Fruit fly (Drosophila melanogaster) whole organism, embryonic: Measurements from ENCODE around the gene Pgant8.

Source experiments
- Adf1 ChIP-seq: fragments of 200-800 bp; sonication (Bioruptor generic); IDR thresholded peaks from 2 replicates; pipeline ENCODE4 v1.3.6; 2022; ENCODE audit warnings: missing biosample characterization, missing genetic modification characterization
- CG1024 ChIP-seq: fragments of 200-800 bp; sonication (Bioruptor generic); IDR thresholded peaks from 2 replicates; pipeline ENCODE4 v1.3.6; 2022; ENCODE audit warnings: missing biosample characterization, missing genetic modification characterization
- CG10267 ChIP-seq: fragments of 200-800 bp; sonication (Bioruptor generic); optimal IDR thresholded peaks from 2 replicates; lab custom pipeline; 2018; ENCODE audit warnings: missing biosample characterization, mild to moderate bottlenecking, missing genetic modification characterization, moderate library complexity
- CG11504 ChIP-seq: fragments of 200-800 bp; sonication (Bioruptor generic); optimal IDR thresholded peaks from 3 replicates; lab custom pipeline; 2019; ENCODE audit warnings: missing biosample characterization, mild to moderate bottlenecking, missing genetic modification characterization, moderate library complexity
- CG11560 ChIP-seq: fragments of 200-800 bp; sonication (Bioruptor generic); IDR thresholded peaks from 3 replicates; pipeline ENCODE4 v1.3.6; 2022; ENCODE audit warnings: missing biosample characterization, missing genetic modification characterization
- CG12391 ChIP-seq: fragments of 200-800 bp; sonication (Bioruptor generic); optimal IDR thresholded peaks from 3 replicates; lab custom pipeline; 2018; ENCODE audit warnings: missing biosample characterization, mild to moderate bottlenecking, missing genetic modification characterization, moderate library complexity
- CG14965 ChIP-seq: fragments of 200-800 bp; sonication (Bioruptor generic); optimal IDR thresholded peaks from 2 replicates; lab custom pipeline; 2016; ENCODE audit warnings: missing biosample characterization, missing genetic modification characterization, borderline replicate concordance
- CG15011 ChIP-seq: fragments of 200-800 bp; sonication (Bioruptor generic); optimal IDR thresholded peaks from 3 replicates; lab custom pipeline; 2018; ENCODE audit warnings: missing biosample characterization, mild to moderate bottlenecking, missing genetic modification characterization
- CG15269 ChIP-seq: fragments of 200-800 bp; sonication (Bioruptor generic); optimal IDR thresholded peaks from 2 replicates; lab custom pipeline; 2018; ENCODE audit warnings: missing biosample characterization, mild to moderate bottlenecking, missing genetic modification characterization, moderate library complexity
- CG1602 ChIP-seq: fragments of 200-800 bp; sonication (Bioruptor generic); optimal IDR thresholded peaks from 3 replicates; lab custom pipeline; 2016; ENCODE audit warnings: missing biosample characterization, missing genetic modification characterization
- CG16815 ChIP-seq: fragments of 200-800 bp; sonication (Bioruptor generic); optimal IDR thresholded peaks from 3 replicates; lab custom pipeline; 2017; ENCODE audit warnings: missing biosample characterization, mild to moderate bottlenecking, missing genetic modification characterization
- CG17328 ChIP-seq: fragments of 200-800 bp; sonication (Bioruptor generic); IDR thresholded peaks from 2 replicates; pipeline ENCODE4 v1.3.6; 2022; ENCODE audit warnings: missing biosample characterization, missing genetic modification characterization
- CG17829 ChIP-seq: fragments of 200-800 bp; optimal IDR thresholded peaks from 2 replicates; lab custom pipeline; 2019; ENCODE audit warnings: missing biosample characterization, mild to moderate bottlenecking, missing genetic modification characterization, moderate library complexity
- CG18476 ChIP-seq: fragments of 200-800 bp; sonication (Bioruptor generic); optimal IDR thresholded peaks from 2 replicates; lab custom pipeline; 2016; ENCODE audit warnings: missing biosample characterization, mild to moderate bottlenecking, missing genetic modification characterization
- CG2116 ChIP-seq: fragments of 200-800 bp; sonication (Bioruptor generic); optimal IDR thresholded peaks from 3 replicates; lab custom pipeline; 2018; ENCODE audit warnings: missing biosample characterization, mild to moderate bottlenecking, missing genetic modification characterization
- CG2712 ChIP-seq: fragments of 200-800 bp; optimal IDR thresholded peaks from 3 replicates; lab custom pipeline; 2019; ENCODE audit warnings: missing biosample characterization, mild to moderate bottlenecking, missing genetic modification characterization, moderate library complexity
- CG31441 ChIP-seq: fragments of 200-800 bp; sonication (Bioruptor generic); IDR thresholded peaks from 2 replicates; pipeline ENCODE4 v1.3.6; 2022; ENCODE audit warnings: missing biosample characterization, missing genetic modification characterization
- CG4424 ChIP-seq: fragments of 200-800 bp; sonication (Bioruptor generic); optimal IDR thresholded peaks from 3 replicates; lab custom pipeline; 2016; ENCODE audit warnings: missing biosample characterization, missing genetic modification characterization
- CG8359 ChIP-seq: fragments of 200-800 bp; sonication (Bioruptor generic); optimal IDR thresholded peaks from 2 replicates; lab custom pipeline; 2017; ENCODE audit warnings: missing biosample characterization, mild to moderate bottlenecking, missing genetic modification characterization, borderline replicate concordance
- CG9437 ChIP-seq: fragments of 200-800 bp; sonication (Bioruptor generic); optimal IDR thresholded peaks from 2 replicates; lab custom pipeline; 2018; ENCODE audit warnings: missing biosample characterization, mild to moderate bottlenecking, missing genetic modification characterization
- CG9609 ChIP-seq: fragments of 200-800 bp; sonication (Bioruptor generic); optimal IDR thresholded peaks from 3 replicates; lab custom pipeline; 2016; ENCODE audit warnings: missing biosample characterization, missing genetic modification characterization
- CG9727 ChIP-seq: fragments of 200-800 bp; sonication (Bioruptor generic); optimal IDR thresholded peaks from 3 replicates; lab custom pipeline; 2017; ENCODE audit warnings: missing biosample characterization, mild to moderate bottlenecking, missing genetic modification characterization
- Chrac-16 ChIP-seq: fragments of 200-800 bp; sonication (Bioruptor generic); optimal IDR thresholded peaks from 3 replicates; lab custom pipeline; 2016; ENCODE audit warnings: missing biosample characterization, missing genetic modification characterization
- Hr3 ChIP-seq: fragments of 200-800 bp; sonication (Bioruptor generic); optimal IDR thresholded peaks from 3 replicates; lab custom pipeline; 2016; ENCODE audit warnings: missing biosample characterization, missing genetic modification characterization
- Hr51 ChIP-seq, 2 experiments: fragments of 200-800 bp; sonication (Bioruptor generic); optimal IDR thresholded peaks; 2 replicates in 1 of 2; 3 replicates in 1 of 2; lab custom pipeline; 2016 to 2018; ENCODE audit warnings: missing biosample characterization in 2 of 2, missing genetic modification characterization in 2 of 2, mild to moderate bottlenecking in 1 of 2, moderate library complexity in 1 of 2
- Jarid2 ChIP-seq: fragments of 200-800 bp; sonication (Bioruptor generic); optimal IDR thresholded peaks from 3 replicates; lab custom pipeline; 2017; ENCODE audit warnings: mild to moderate bottlenecking, missing biosample characterization, missing genetic modification reagents, missing genetic modification characterization
- NK7.1 ChIP-seq: fragments of 200-800 bp; sonication (Bioruptor generic); optimal IDR thresholded peaks from 3 replicates; lab custom pipeline; 2016; ENCODE audit warnings: missing biosample characterization, missing genetic modification characterization
- Neu2 ChIP-seq: fragments of 200-800 bp; sonication (Bioruptor generic); optimal IDR thresholded peaks from 3 replicates; lab custom pipeline; 2016; ENCODE audit warnings: missing biosample characterization, missing genetic modification characterization, borderline replicate concordance
- Pdp1 ChIP-seq, 2 experiments: fragments of 200-800 bp; sonication (Bioruptor generic); optimal IDR thresholded peaks; 3 replicates each; lab custom pipeline; 2016; ENCODE audit warnings: missing biosample characterization in 2 of 2, missing genetic modification characterization in 2 of 2, mild to moderate bottlenecking in 1 of 2, moderate library complexity in 1 of 2
- Rx ChIP-seq: fragments of 200-800 bp; sonication (Bioruptor generic); IDR thresholded peaks from 2 replicates; pipeline ENCODE4 v1.3.6; 2022; ENCODE audit warnings: missing biosample characterization, missing genetic modification characterization
- Scr ChIP-seq: fragments of 200-800 bp; sonication (Bioruptor generic); IDR thresholded peaks from 2 replicates; pipeline ENCODE4 v1.3.6; 2022; ENCODE audit warnings: missing biosample characterization, missing genetic modification characterization; ENCODE audit not compliant: partially characterized antibody
- Side ChIP-seq: fragments of 200-800 bp; sonication (Bioruptor generic); optimal IDR thresholded peaks from 2 replicates; lab custom pipeline; 2016; ENCODE audit warnings: missing biosample characterization, missing genetic modification characterization
- Six4 ChIP-seq: fragments of 200-800 bp; sonication (Bioruptor generic); optimal IDR thresholded peaks from 2 replicates; lab custom pipeline; 2016; ENCODE audit warnings: missing biosample characterization, missing genetic modification characterization
- Ssrp ChIP-seq: fragments of 200-800 bp; sonication (Bioruptor generic); optimal IDR thresholded peaks from 2 replicates; lab custom pipeline; 2018; ENCODE audit warnings: missing biosample characterization, mild to moderate bottlenecking, missing genetic modification characterization, moderate library complexity
- az2 ChIP-seq: fragments of 200-800 bp; sonication (Bioruptor generic); optimal IDR thresholded peaks from 3 replicates; lab custom pipeline; 2016; ENCODE audit warnings: missing biosample characterization, missing genetic modification characterization
- croc ChIP-seq: fragments of 200-800 bp; sonication (Bioruptor generic); conservative IDR thresholded peaks from 3 replicates; pipeline ENCODE4 v1.3.6; 2022; ENCODE audit warnings: missing biosample characterization, missing genetic modification characterization
- da ChIP-seq: fragments of 200-800 bp; sonication (Bioruptor generic); optimal IDR thresholded peaks from 2 replicates; lab custom pipeline; 2016; ENCODE audit warnings: missing biosample characterization, missing genetic modification characterization
- dimm ChIP-seq: fragments of 200-800 bp; sonication (Bioruptor generic); IDR thresholded peaks from 2 replicates; pipeline ENCODE4 v1.3.6; 2022; ENCODE audit warnings: missing biosample characterization, missing genetic modification characterization
- dmrt99B ChIP-seq: fragments of 200-800 bp; sonication (Bioruptor generic); optimal IDR thresholded peaks from 2 replicates; lab custom pipeline; 2018; ENCODE audit warnings: missing biosample characterization, mild to moderate bottlenecking, missing genetic modification characterization, moderate library complexity
- dysf ChIP-seq: fragments of 200-800 bp; sonication (Bioruptor generic); IDR thresholded peaks from 3 replicates; pipeline ENCODE4 v1.3.6; 2022; ENCODE audit warnings: missing biosample characterization, missing genetic modification characterization
- grau ChIP-seq: fragments of 200-800 bp; optimal IDR thresholded peaks from 3 replicates; lab custom pipeline; 2019; ENCODE audit warnings: missing biosample characterization, mild to moderate bottlenecking, missing genetic modification characterization, moderate library complexity
- nerfin-1 ChIP-seq: fragments of 200-800 bp; sonication (Bioruptor generic); optimal IDR thresholded peaks from 3 replicates; lab custom pipeline; 2019; ENCODE audit warnings: missing biosample characterization, mild to moderate bottlenecking, missing genetic modification characterization, moderate library complexity
- nmo ChIP-seq: fragments of 200-800 bp; sonication (Bioruptor generic); optimal IDR thresholded peaks from 2 replicates; lab custom pipeline; 2018; ENCODE audit warnings: missing biosample characterization, mild to moderate bottlenecking, missing genetic modification characterization, moderate library complexity
- odd ChIP-seq: fragments of 200-800 bp; sonication (Bioruptor generic); optimal IDR thresholded peaks from 2 replicates; lab custom pipeline; 2017; ENCODE audit warnings: missing biosample characterization, mild to moderate bottlenecking, missing genetic modification characterization
- sim ChIP-seq: fragments of 200-800 bp; sonication (Bioruptor generic); IDR thresholded peaks from 2 replicates; pipeline ENCODE4 v1.3.6; 2022; ENCODE audit warnings: missing biosample characterization, missing genetic modification characterization
- sr ChIP-seq: fragments of 200-800 bp; sonication (Bioruptor generic); IDR thresholded peaks from 3 replicates; pipeline ENCODE4 v1.3.6; 2022; ENCODE audit warnings: missing biosample characterization, missing genetic modification characterization
- tio ChIP-seq: fragments of 200-800 bp; sonication (Bioruptor generic); optimal IDR thresholded peaks from 2 replicates; lab custom pipeline; 2017; ENCODE audit warnings: missing biosample characterization, missing genetic modification characterization, inconsistent platforms
- trem ChIP-seq: fragments of 200-800 bp; optimal IDR thresholded peaks from 3 replicates; lab custom pipeline; 2019; ENCODE audit warnings: missing biosample characterization, mild to moderate bottlenecking, missing genetic modification characterization, moderate library complexity

The Pgant8 gene

DNA sequence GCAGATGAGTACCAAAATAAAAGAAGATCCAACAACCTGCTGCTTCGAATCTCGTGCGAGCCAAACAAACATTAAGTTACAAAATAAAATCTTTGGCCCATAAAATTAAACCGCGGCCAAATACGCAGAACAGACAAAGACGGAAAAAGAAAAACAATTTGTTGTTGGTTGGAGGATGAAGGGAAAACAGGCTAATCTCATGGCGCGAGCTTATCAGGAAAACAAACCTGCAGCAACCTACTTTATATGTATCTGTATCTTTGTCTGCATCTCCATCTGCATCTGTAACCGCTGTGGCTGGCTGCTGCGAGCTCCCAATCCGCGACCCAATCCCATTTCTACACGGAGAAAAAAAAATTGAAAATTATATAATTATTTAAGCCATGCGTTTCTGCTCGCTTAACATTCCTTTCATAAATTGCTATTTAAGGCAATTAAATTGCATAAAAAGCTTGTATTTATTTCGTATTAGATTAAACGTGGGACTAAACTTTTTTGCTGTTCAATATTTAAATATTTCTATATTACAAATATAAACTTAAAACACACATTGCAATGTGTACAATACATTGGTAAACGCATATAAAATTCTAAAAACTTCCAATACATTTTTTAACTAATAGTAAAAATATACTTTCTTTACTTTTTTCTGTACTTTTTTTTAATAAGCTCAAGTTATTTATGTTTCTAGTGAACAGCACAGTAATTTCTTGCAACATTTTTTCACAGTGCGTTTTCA is 9.3 kb downstream of the Pgant8 start (continued):
- TF ChIP-seq nerfin-1 (tag; lab: Kevin White, UChicago) (peak; percentile 2), CG14965 (GFP tag; lab: Kevin White, UChicago) (no peak), Hr51 (GFP tag; optimal IDR thresholded peaks at IDR 0.05; lab: Kevin White, UChicago) (peak in 1 of 2 experiments; percentile 55), CG11560 (no peak), az2 (peak; percentile 51), CG1024 (GFP tag; lab: Robert Waterston, UW) (0 out of 2 replicates have a peak, but pooled peaks have one; percentile 6), CG10267 (tag; lab: Kevin White, UChicago) (peak; percentile 55), CG11504 (tag; lab: Kevin White, UChicago) (peak; percentile 71), CG31441 (GFP tag; lab: Robert Waterston, UW) (peak; percentile 63), CG2712 (tag; lab: Kevin White, UChicago) (peak; percentile 68), Hr3 (peak; percentile 36), Rx (GFP tag; lab: Robert Waterston, UW) (peak; percentile 12; the same call in 1 of the 2 replicates), NK7.1 (no peak), Six4 (GFP tag; lab: Kevin White, UChicago) (peak; percentile 3), CG12391 (tag; lab: Kevin White, UChicago) (peak; percentile 44), odd (GFP tag; lab: Kevin White, UChicago) (peak; percentile 18), dimm (no peak), CG15011 (GFP tag; lab: Kevin White, UChicago) (no peak), Adf1 (GFP tag; lab: Robert Waterston, UW) (no peak), CG18476 (GFP tag; lab: Kevin White, UChicago) (peak; percentile 31), nmo (GFP tag; lab: Kevin White, UChicago) (peak; percentile 77), CG17829 (tag; lab: Kevin White, UChicago) (peak; percentile 36), CG16815 (GFP tag; lab: Kevin White, UChicago) (peak; percentile 20), CG4424 (GFP tag; lab: Kevin White, UChicago) (peak; percentile 66), dmrt99B (tag; lab: Kevin White, UChicago) (peak; percentile 49), CG2116 (GFP tag; lab: Kevin White, UChicago) (peak; percentile 11), CG8359 (GFP tag; lab: Kevin White, UChicago) (peak; percentile 50), Ssrp (tag; lab: Kevin White, UChicago) (peak; percentile 69), sim (no peak), tio (GFP tag; lab: Kevin White, UChicago) (peak; percentile 54), trem (tag; lab: Kevin White, UChicago) (peak; percentile 35), CG9437 (peak; percentile 57), Scr (no peak), da (GFP tag; lab: Kevin White, UChicago) (no peak), CG17328 (GFP tag; lab: Robert Waterston, UW) (0 out of 2 replicates have a peak, but pooled peaks have one; percentile 12), CG9727 (GFP tag; lab: Kevin White, UChicago) (peak; percentile 72), CG1602 (GFP tag; lab: Kevin White, UChicago) (peak; percentile 45), grau (peak; percentile 36), Side (GFP tag; lab: Kevin White, UChicago) (no peak), dysf (GFP tag; lab: Robert Waterston, UW) (0 out of 3 replicates have a peak, but pooled peaks have one; percentile 9), Chrac-16 (GFP tag; lab: Kevin White, UChicago) (peak; percentile 23), sr (GFP tag; lab: Robert Waterston, UW) (0 out of 3 replicates have a peak, but pooled peaks have one; percentile 16), CG9609 (GFP tag; lab: Kevin White, UChicago) (no peak), Jarid2 (no peak), Pdp1 (GFP tag; optimal IDR thresholded peaks at IDR 0.05; lab: Kevin White, UChicago) (peak in 1 of 2 experiments; percentile 35), CG15269 (tag; lab: Kevin White, UChicago) (peak; percentile 27), Neu2 (GFP tag; lab: Kevin White, UChicago) (no peak), croc (0 out of 3 replicates have a peak, but pooled peaks have one; percentile 24)
